Worm (Caenorhabditis elegans) whole organism, L4/young adult: ENCODE results near the gene C50D2.2.

Experiments
- W03F9.2 ChIP-seq: fragments of 150-350 bp; optimal IDR thresholded peaks from 2 replicates; lab custom pipeline; 2014; ENCODE audit warnings: missing biosample characterization, missing genetic modification characterization
- dao-5 ChIP-seq: sonication (generic microtip); optimal IDR thresholded peaks from 2 replicates; lab custom pipeline; 2016; ENCODE audit warnings: missing genotype, missing genetic modification characterization, moderate library complexity, missing compliant biosample characterization
- him-1 ChIP-seq: sonication (generic microtip); optimal IDR thresholded peaks from 2 replicates; lab custom pipeline; 2016; ENCODE audit warnings: missing genotype, missing genetic modification reagents, missing genetic modification characterization, missing compliant biosample characterization

C50D2.2 gene

ce11 chrII:159294-159922 lies 50.4 kb downstream of the C50D2.2 start:
- TF ChIP-seq dao-5 (no peak), him-1 (tag; lab: Kevin White, UChicago) (no peak), W03F9.2 (peak; percentile 3)

- no peak for TF ChIP-seq him-1 (tag; lab: Kevin White, UChicago)
- no peak for TF ChIP-seq W03F9.2
These were observed 51.7 kb downstream of the C50D2.2 start for ce11 chrII:160561-161123.
